Worm (Caenorhabditis elegans) whole organism, midembryonic: Measurements from ENCODE around the gene cutl-4.

Source experiments
- T22C8.4 ChIP-seq: fragments of 200-800 bp; sonication (Bioruptor generic); IDR thresholded peaks from 2 replicates; pipeline ENCODE4 v1.3.6; 2022; ENCODE audit warnings: missing genetic modification characterization, missing compliant biosample characterization
- cog-1 ChIP-seq: sonication (generic microtip); optimal IDR thresholded peaks from 2 replicates; lab custom pipeline; 2016; ENCODE audit warnings: missing genetic modification characterization, missing compliant biosample characterization
- flt-1 ChIP-seq: fragments of 200-800 bp; sonication (Bioruptor generic); IDR thresholded peaks from 2 replicates; pipeline ENCODE4 v1.3.6; 2022; ENCODE audit warnings: missing genetic modification characterization, missing compliant biosample characterization
- klf-2 ChIP-seq: fragments of 200-800 bp; sonication (Bioruptor generic); conservative IDR thresholded peaks from 2 replicates; pipeline ENCODE4 v1.3.6; 2022; ENCODE audit warnings: missing genetic modification reagents, missing genetic modification characterization, missing compliant biosample characterization
- med-1 ChIP-seq: sonication (generic microtip); optimal IDR thresholded peaks from 2 replicates; lab custom pipeline; 2017; ENCODE audit warnings: missing genetic modification characterization, mild to moderate bottlenecking, missing compliant biosample characterization, antibody characterized with exemption, missing genetic modification reagents; ENCODE audit not compliant: insufficient read depth
- ref-1 ChIP-seq: fragments of 200-800 bp; sonication (Bioruptor generic); conservative IDR thresholded peaks from 2 replicates; pipeline ENCODE4 v1.3.6; 2022; ENCODE audit warnings: missing genetic modification reagents, missing genetic modification characterization, missing compliant biosample characterization
- tab-1 ChIP-seq: fragments of 200-800 bp; sonication (Bioruptor generic); IDR thresholded peaks from 2 replicates; pipeline ENCODE4 v1.3.6; 2022; ENCODE audit warnings: missing genetic modification characterization, missing compliant biosample characterization
- ztf-23 ChIP-seq: fragments of 200-800 bp; sonication (Bioruptor generic); IDR thresholded peaks from 2 replicates; pipeline ENCODE4 v1.3.6; 2022; ENCODE audit warnings: missing genetic modification reagents, missing genetic modification characterization, missing compliant biosample characterization
- ztf-29 ChIP-seq: fragments of 200-800 bp; sonication (Bioruptor generic); IDR thresholded peaks from 2 replicates; pipeline ENCODE4 v1.3.6; 2022; ENCODE audit warnings: missing genetic modification reagents, missing genetic modification characterization, missing compliant biosample characterization

The cutl-4 gene

DNA sequence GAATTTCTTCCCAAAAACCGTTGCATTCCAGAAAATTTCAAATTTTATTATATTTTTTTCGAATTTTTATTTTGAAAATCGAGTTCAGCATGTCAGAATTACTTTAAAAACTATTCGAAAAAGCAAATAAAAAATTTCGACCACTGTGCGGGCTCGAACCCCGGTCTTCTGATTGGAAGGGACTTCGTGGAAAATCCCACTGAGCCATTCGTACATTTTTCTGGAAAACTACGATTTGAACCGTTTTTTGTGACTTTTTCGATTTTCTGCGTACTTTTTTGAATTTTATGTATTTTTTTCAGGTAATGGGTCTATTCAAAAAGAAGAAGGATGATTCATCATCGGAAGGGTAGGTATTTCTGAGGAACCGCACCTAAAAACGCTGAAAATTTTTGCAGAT lies 15.9 kb upstream of the cutl-4 start, which contains the start of gene pgp-9:
pgp-9 (plus strand) TSS at position 301 of the 400 bp plus-strand sequence.
- TF ChIP-seq klf-2 (GFP tag; lab: Robert Waterston, UW) (no peak), med-1 (GFP tag; lab: Kevin White, UChicago) (no peak), ref-1 (GFP tag; lab: Robert Waterston, UW) (no peak), ztf-23 (GFP tag; lab: Robert Waterston, UW) (no peak), flt-1 (GFP tag; lab: Robert Waterston, UW) (no peak), T22C8.4 (no peak), tab-1 (GFP tag; lab: Robert Waterston, UW) (no peak), ztf-29 (GFP tag; lab: Robert Waterston, UW) (no peak), cog-1 (tag; lab: Kevin White, UChicago) (no peak)

DNA sequence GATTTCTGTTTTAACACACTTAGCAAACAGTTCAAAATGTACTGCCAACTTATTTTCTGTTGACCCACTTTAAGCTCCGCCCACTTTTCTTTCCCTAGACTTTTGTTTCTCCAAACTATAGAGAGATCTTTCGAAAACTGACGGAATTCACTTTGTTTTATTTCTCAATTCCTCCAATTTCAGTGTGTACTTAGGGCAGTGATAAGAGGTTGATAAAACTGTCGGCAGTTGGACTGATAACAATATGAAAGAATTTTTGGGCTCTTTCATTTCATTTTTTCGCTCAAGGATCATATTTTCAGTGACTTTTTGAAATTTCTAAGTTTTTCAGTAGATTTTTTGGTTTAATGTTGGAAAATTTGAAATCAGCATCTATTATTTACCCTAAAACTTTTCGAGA lies 15.3 kb upstream of the cutl-4 start:
- TF ChIP-seq ztf-29 (GFP tag; lab: Robert Waterston, UW): no peak
- no peak for TF ChIP-seq med-1 (GFP tag; lab: Kevin White, UChicago)
- TF ChIP-seq tab-1 (GFP tag; lab: Robert Waterston, UW): no peak
- TF ChIP-seq T22C8.4: no peak
- TF ChIP-seq ztf-23 (GFP tag; lab: Robert Waterston, UW): no peak
- no peak for TF ChIP-seq ref-1 (GFP tag; lab: Robert Waterston, UW)

DNA sequence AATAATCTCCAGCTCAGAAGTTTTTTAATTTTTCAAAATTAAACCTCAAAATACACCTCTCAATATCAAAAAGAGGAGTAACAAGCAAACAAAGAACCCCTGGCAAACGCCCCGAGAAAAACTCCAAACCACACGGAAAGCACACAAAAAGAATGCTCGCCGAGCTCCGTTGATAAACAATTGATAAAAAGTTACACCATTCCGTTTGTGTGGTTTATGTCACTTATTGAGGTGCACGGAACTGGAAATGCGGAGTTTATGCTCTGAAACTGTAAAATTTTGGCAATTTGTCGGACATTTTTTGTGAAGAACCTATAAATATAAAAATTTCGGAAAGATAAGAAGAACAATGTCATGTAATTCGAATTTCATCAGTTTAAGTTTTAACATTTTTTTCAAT lies 12.6 kb upstream of the cutl-4 start:
- TF ChIP-seq ztf-29 (GFP tag; lab: Robert Waterston, UW) (no peak), ref-1 (GFP tag; lab: Robert Waterston, UW) (no peak), flt-1 (GFP tag; lab: Robert Waterston, UW) (no peak), ztf-23 (GFP tag; lab: Robert Waterston, UW) (no peak), cog-1 (tag; lab: Kevin White, UChicago) (no peak), med-1 (GFP tag; lab: Kevin White, UChicago) (no peak), klf-2 (GFP tag; lab: Robert Waterston, UW) (no peak), T22C8.4 (no peak), tab-1 (GFP tag; lab: Robert Waterston, UW) (no peak)

DNA sequence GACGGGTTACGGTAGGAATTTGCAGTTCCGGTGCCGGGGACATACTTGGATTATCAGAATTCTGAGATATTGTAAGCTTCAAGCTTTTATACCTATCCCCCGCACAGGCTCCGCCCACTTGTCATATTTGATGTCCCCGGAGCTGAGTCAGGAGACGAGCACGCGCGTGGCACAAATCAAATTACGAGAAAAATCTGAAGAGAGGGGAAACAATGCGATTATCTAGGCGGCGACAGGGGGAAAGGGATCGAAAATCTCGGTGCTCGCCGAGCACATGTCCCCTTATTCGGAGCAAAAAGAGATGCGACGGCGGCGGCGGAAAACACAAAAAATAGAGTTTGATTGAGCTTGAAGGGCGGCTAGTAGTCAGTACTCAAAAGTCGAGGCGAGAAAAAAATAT lies 9.5 kb upstream of the cutl-4 start, which contains the start of gene R12G8.1:
R12G8.1 (minus strand) TSS at position 63 of the 400 bp plus-strand sequence.
- TF ChIP-seq med-1 (GFP tag; lab: Kevin White, UChicago): no peak
- TF ChIP-seq ref-1 (GFP tag; lab: Robert Waterston, UW): no peak
- TF ChIP-seq ztf-29 (GFP tag; lab: Robert Waterston, UW): no peak
- TF ChIP-seq klf-2 (GFP tag; lab: Robert Waterston, UW): no peak
- TF ChIP-seq T22C8.4: no peak
- TF ChIP-seq flt-1 (GFP tag; lab: Robert Waterston, UW): no peak
- no peak for TF ChIP-seq cog-1 (tag; lab: Kevin White, UChicago)
- no peak for TF ChIP-seq tab-1 (GFP tag; lab: Robert Waterston, UW)
- TF ChIP-seq ztf-23 (GFP tag; lab: Robert Waterston, UW): no peak

DNA sequence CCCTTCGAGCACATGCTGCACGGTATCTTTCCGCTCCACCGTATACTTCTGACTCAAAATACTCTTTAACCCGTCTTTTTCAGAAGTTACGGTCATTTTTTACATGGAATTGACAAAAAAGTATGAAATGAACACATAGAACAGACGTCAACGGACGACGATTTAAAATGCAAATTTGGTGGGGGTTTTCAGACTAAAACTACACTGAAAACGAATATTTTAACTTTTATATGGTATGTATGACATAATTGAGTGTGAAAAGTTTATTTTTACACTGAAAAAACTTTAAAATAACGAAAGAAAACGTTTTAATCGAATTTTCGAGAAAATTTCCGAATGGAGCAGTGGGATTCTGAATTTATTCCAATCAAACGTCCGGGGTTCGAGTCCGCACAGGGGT lies 7.3 kb upstream of the cutl-4 start, which contains the start of gene twk-36:
twk-36 (minus strand) TSS at position 101 of the 400 bp plus-strand sequence.
- TF ChIP-seq flt-1 (GFP tag; lab: Robert Waterston, UW) (no peak), cog-1 (tag; lab: Kevin White, UChicago) (no peak), ztf-23 (GFP tag; lab: Robert Waterston, UW) (no peak), klf-2 (GFP tag; lab: Robert Waterston, UW) (no peak), ztf-29 (GFP tag; lab: Robert Waterston, UW) (no peak)

DNA sequence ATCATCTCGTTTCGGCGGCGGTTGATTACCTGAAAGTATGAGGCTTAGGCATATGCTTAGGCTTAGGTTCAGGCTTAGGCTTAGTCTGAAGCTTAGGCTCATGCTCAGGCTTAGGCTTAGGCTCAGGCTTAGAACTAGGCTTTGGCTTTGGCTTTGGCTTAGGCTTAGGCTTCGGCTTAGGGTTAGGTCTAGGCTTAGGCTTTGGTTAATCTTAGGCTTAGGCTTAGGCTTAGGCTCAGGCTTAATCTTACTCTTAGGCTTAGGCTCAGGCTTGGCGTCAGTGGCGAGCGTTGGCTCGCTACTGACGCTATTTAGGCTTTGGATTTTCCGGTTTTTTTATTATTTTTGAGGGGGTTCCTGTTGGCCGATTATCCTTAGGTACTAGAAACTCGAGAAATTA lies 4.1 kb upstream of the cutl-4 start:
- no peak for TF ChIP-seq ztf-23 (GFP tag; lab: Robert Waterston, UW)
- TF ChIP-seq cog-1 (tag; lab: Kevin White, UChicago): no peak
- no peak for TF ChIP-seq klf-2 (GFP tag; lab: Robert Waterston, UW)
- TF ChIP-seq med-1 (GFP tag; lab: Kevin White, UChicago): no peak
- TF ChIP-seq T22C8.4: no peak
- TF ChIP-seq tab-1 (GFP tag; lab: Robert Waterston, UW): no peak
- TF ChIP-seq flt-1 (GFP tag; lab: Robert Waterston, UW): no peak
- no peak for TF ChIP-seq ztf-29 (GFP tag; lab: Robert Waterston, UW)
- TF ChIP-seq ref-1 (GFP tag; lab: Robert Waterston, UW): no peak

DNA sequence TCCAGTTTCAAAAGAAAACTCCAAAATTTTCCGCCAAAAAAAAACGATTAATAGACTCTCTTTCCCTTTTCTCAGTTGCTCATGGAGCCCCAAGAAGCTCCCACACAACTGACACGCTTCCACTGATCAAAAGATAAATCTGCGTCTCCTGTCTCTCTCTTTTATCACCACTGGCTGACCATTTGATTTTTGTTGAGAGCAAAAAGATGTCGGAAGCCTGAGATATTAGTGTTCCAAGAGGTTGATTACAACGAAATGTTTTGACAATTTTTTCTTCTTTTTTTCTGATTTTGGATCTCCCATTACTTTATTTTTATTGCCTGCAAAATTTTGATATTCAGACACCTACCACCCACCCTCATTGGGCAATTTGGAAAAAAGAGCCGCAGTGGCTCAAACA lies 7.2 kb downstream of the cutl-4 start, which contains the start of gene twk-42:
twk-42 (minus strand) TSS at position 101 of the 400 bp plus-strand sequence.
- no peak for TF ChIP-seq T22C8.4
- no peak for TF ChIP-seq tab-1 (GFP tag; lab: Robert Waterston, UW)
- no peak for TF ChIP-seq klf-2 (GFP tag; lab: Robert Waterston, UW)
- no peak for TF ChIP-seq med-1 (GFP tag; lab: Kevin White, UChicago)
- TF ChIP-seq ztf-23 (GFP tag; lab: Robert Waterston, UW): no peak
- no peak for TF ChIP-seq cog-1 (tag; lab: Kevin White, UChicago)
- no peak for TF ChIP-seq flt-1 (GFP tag; lab: Robert Waterston, UW)
- no peak for TF ChIP-seq ztf-29 (GFP tag; lab: Robert Waterston, UW)
- no peak for TF ChIP-seq ref-1 (GFP tag; lab: Robert Waterston, UW)

DNA sequence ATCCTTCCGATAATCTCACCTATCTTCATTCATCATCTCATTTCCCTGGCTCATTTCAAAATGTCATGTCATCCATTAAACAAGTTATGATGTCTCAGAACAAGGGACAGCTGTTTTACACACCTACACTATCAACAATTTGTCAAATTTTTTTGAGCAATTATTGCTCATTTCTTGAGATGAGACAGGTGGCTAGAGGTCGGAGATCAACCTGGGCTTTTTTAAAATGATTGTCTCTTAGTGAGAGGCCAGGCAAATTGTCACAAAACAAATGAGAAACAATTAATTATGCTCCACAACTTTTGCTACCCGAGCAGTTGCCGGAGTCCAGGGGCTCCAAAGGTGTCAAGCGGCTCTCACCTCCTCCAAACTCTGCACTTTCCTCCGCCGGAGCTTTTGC lies 10.9 kb downstream of the cutl-4 start:
- TF ChIP-seq T22C8.4: no peak
- TF ChIP-seq ref-1 (GFP tag; lab: Robert Waterston, UW): no peak
- no peak for TF ChIP-seq ztf-23 (GFP tag; lab: Robert Waterston, UW)
- no peak for TF ChIP-seq cog-1 (tag; lab: Kevin White, UChicago)
- no peak for TF ChIP-seq med-1 (GFP tag; lab: Kevin White, UChicago)
- no peak for TF ChIP-seq flt-1 (GFP tag; lab: Robert Waterston, UW)
- no peak for TF ChIP-seq ztf-29 (GFP tag; lab: Robert Waterston, UW)
- no peak for TF ChIP-seq tab-1 (GFP tag; lab: Robert Waterston, UW)
- no peak for TF ChIP-seq klf-2 (GFP tag; lab: Robert Waterston, UW)

DNA sequence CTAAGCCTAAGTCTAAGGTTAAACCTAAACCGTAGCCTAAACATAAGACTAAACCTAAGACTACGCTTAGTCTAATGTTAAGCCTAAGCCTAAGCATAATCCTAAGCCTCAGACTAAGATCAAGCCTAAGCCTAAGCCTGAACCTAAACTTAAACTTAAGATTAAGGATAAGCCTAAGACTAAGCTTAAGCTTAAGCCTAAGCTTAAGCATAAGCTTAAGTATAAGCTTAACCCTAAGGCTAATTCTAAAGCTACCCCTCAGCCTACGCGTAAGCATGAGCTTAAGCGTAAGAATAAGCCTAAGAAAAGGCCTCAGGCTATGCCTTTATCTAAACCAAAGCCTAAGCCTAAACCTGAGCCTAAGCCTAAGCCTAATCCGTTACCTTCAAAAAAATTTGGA lies 11.4 kb downstream of the cutl-4 start:
- TF ChIP-seq ref-1 (GFP tag; lab: Robert Waterston, UW) (no peak), T22C8.4 (no peak), ztf-29 (GFP tag; lab: Robert Waterston, UW) (no peak), tab-1 (GFP tag; lab: Robert Waterston, UW) (no peak), flt-1 (GFP tag; lab: Robert Waterston, UW) (no peak), med-1 (GFP tag; lab: Kevin White, UChicago) (no peak), klf-2 (GFP tag; lab: Robert Waterston, UW) (no peak), ztf-23 (GFP tag; lab: Robert Waterston, UW) (no peak), cog-1 (tag; lab: Kevin White, UChicago) (no peak)
